Worm (Caenorhabditis elegans): ENCODE data around the gene C33D9.13.

The C33D9.13 gene

DNA sequence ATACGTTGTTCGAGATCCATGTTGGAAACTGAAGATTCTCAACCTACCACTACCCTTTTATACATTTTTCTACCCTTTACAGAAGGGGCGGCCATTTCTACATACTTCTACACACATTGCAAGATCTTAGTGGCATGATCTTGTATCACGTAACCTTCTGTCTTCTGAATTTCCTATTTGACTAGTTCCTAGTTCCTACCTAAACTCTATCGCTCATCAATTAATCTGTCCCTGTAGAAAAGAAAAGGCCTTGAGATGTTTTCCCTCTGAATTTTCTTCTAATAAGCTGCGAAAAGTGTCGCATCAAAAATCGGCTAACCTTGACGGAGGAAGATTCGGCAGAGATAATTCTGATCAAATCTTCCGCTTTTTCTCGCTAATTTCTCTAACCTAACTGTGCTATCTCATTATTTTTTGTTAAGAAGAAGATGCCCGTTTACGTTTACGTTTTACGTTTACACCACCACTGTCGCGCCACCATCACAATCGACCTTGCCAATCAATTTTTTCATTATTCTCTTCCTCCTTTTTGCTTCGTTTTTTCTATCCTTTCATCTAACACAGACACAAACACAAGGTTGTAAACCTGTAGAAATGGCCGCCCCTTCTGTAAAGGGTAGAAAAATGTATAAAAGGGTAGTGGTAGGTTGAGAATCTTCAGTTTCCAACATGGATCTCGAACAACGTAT is 39.2 kb upstream of the C33D9.13 start, which contains the start of the genes col-117 and col-3:
Gene col-117 (minus strand): TSS at position 51 of the 689 bp plus-strand sequence.
Gene col-3 (plus strand): TSS at position 639 of the 689 bp plus-strand sequence.
- TF ChIP-seq nhr-43 (tag; optimal IDR thresholded peaks at IDR 0.05; ENCODE audit: poor library complexity, severe bottlenecking) (peak; percentile 16), elt-1 (tag; optimal IDR thresholded peaks at IDR 0.05) (peak; percentile 83), sea-2 (GFP tag; optimal IDR thresholded peaks at IDR 0.05) (no peak), nhr-25 (tag; optimal IDR thresholded peaks at IDR 0.05) (peak; percentile 86), nhr-67 (tag; optimal IDR thresholded peaks at IDR 0.05) (no peak), ceh-9 (tag; optimal IDR thresholded peaks at IDR 0.05) (no peak), nhr-23 (tag; optimal IDR thresholded peaks at IDR 0.05) (peak; percentile 29)

- no peak for TF ChIP-seq unc-39 (tag; optimal IDR thresholded peaks at IDR 0.05)
- TF ChIP-seq ceh-82 (tag; optimal IDR thresholded peaks at IDR 0.05): no peak
- TF ChIP-seq nhr-237 (tag; optimal IDR thresholded peaks at IDR 0.05): no peak
- TF ChIP-seq lin-39 (tag; optimal IDR thresholded peaks at IDR 0.05): no peak
- TF ChIP-seq R02D3.7 (tag; optimal IDR thresholded peaks at IDR 0.05): peak; percentile 45
- no peak for TF ChIP-seq pqm-1 (tag; optimal IDR thresholded peaks at IDR 0.05)
- no peak for TF ChIP-seq nhr-77 (tag; optimal IDR thresholded peaks at IDR 0.05)
- TF ChIP-seq nhr-23 (tag; optimal IDR thresholded peaks at IDR 0.05): peak; percentile 0
- TF ChIP-seq pha-4 (tag; optimal IDR thresholded peaks at IDR 0.05): no peak
- TF ChIP-seq elt-3 (tag; optimal IDR thresholded peaks at IDR 0.05): peak in 1 of 3 experiments; percentile 64
- no peak for TF ChIP-seq ama-1 (optimal IDR thresholded peaks at IDR 0.05)
- TF ChIP-seq tbx-2 (tag; optimal IDR thresholded peaks at IDR 0.05): no peak
- TF ChIP-seq skn-1 (tag; optimal IDR thresholded peaks at IDR 0.05): no peak
- no peak for TF ChIP-seq lsy-12 (tag; optimal IDR thresholded peaks at IDR 0.05)
- no peak for TF ChIP-seq eor-1 (tag; optimal IDR thresholded peaks at IDR 0.05)
- no peak for TF ChIP-seq nhr-28 (tag; optimal IDR thresholded peaks at IDR 0.05)
- TF ChIP-seq fos-1 (tag; optimal IDR thresholded peaks at IDR 0.05): no peak
- peak; percentile 20 for TF ChIP-seq nfya-1 (tag; optimal IDR thresholded peaks at IDR 0.05; ENCODE audit: insufficient read depth)
- TF ChIP-seq nhr-25 (tag; optimal IDR thresholded peaks at IDR 0.05): peak; percentile 79
- no peak for TF ChIP-seq fkh-2 (tag; optimal IDR thresholded peaks at IDR 0.05)
- TF ChIP-seq fkh-10 (GFP tag; optimal IDR thresholded peaks at IDR 0.05): no peak
- TF ChIP-seq ceh-28 (tag; optimal IDR thresholded peaks at IDR 0.05): peak; percentile 23
- TF ChIP-seq unc-62 (GFP tag; optimal IDR thresholded peaks at IDR 0.05): no peak
- peak; percentile 1 for TF ChIP-seq elt-1 (tag; optimal IDR thresholded peaks at IDR 0.05)
- no peak for TF ChIP-seq nhr-12 (tag; optimal IDR thresholded peaks at IDR 0.05)
- peak; percentile 63 for TF ChIP-seq nhr-43 (tag; optimal IDR thresholded peaks at IDR 0.05; ENCODE audit: poor library complexity, severe bottlenecking)
- TF ChIP-seq ztf-4 (tag; optimal IDR thresholded peaks at IDR 0.05): no peak
- no peak for TF ChIP-seq ztf-11 (tag; optimal IDR thresholded peaks at IDR 0.05)
- no peak for TF ChIP-seq ZK546.5 (tag; optimal IDR thresholded peaks at IDR 0.05)
These were observed 37.5 kb upstream of the C33D9.13 start for ce11 chrIV:8822598-8822997.

DNA sequence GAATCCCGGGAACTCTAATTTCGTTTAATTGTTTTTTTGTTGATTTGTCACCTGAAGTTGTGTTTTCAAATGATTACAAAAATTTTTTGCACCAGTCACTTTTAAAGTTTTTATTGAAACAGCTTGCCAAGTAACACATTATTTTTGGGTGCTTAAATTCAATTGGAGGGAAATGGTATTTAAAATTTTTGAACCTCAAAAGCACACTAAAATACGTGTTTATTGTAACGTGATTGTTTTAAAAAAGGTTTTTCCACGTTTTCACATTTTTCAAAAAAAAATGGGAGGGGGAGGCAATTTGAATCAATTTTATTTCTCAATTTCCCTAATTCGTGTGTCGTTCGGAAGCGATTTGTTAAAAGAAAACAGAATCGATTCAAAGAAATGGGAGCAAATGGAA is 36.1 kb upstream of the C33D9.13 start, which contains the start of gene T28C6.5:
Gene T28C6.5 (plus strand): TSS at position 301 of the 400 bp plus-strand sequence.
- TF ChIP-seq ceh-16 (tag; optimal IDR thresholded peaks at IDR 0.05) (no peak), hmg-11 (tag; optimal IDR thresholded peaks at IDR 0.05) (no peak), ztf-11 (tag; optimal IDR thresholded peaks at IDR 0.05) (no peak), fos-1 (tag; optimal IDR thresholded peaks at IDR 0.05) (no peak), nfya-1 (tag; optimal IDR thresholded peaks at IDR 0.05; ENCODE audit: insufficient read depth) (no peak), lin-39 (tag; optimal IDR thresholded peaks at IDR 0.05) (no peak)

DNA sequence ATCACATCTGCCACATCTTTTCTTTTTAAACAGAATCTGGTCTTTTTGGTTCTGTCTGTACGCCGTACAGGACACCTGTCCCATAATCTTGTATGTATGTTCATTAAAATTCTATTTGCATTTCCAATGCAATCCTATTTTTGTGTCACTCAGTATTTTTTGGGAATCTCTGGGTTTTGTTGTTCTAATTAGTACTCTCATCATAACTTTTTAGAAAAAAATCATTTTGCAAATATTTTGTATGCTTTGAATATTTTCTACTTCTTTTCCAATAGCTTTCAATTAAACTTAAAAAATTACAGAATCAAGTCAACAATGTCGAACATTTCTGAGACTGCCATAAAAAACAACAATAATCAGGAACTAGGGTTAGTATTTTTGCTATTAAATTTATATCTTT is 35.0 kb upstream of the C33D9.13 start, which contains the start of gene T28C6.3:
Gene T28C6.3 (plus strand): TSS at position 301 of the 400 bp plus-strand sequence.
- no peak for TF ChIP-seq ztf-11 (tag; optimal IDR thresholded peaks at IDR 0.05)
- TF ChIP-seq ceh-16 (tag; optimal IDR thresholded peaks at IDR 0.05): no peak
- no peak for TF ChIP-seq ceh-9 (tag; optimal IDR thresholded peaks at IDR 0.05)

ce11 chrIV:8819471-8819870 is 34.4 kb upstream of the C33D9.13 start:
- no peak for TF ChIP-seq sea-2 (GFP tag; optimal IDR thresholded peaks at IDR 0.05)
- TF ChIP-seq ceh-16 (tag; optimal IDR thresholded peaks at IDR 0.05): no peak
- TF ChIP-seq ceh-9 (tag; optimal IDR thresholded peaks at IDR 0.05): no peak
- TF ChIP-seq nhr-237 (tag; optimal IDR thresholded peaks at IDR 0.05): no peak
